Fruit fly (Drosophila melanogaster) whole organism, embryonic: ENCODE results near the gene CG8319.
A peak's percentile ranks its signal among the peaks of the same experiment; 100 is the strongest.

Experiments used
- Aef1 ChIP-seq: fragments of 200-800 bp; sonication (Bioruptor generic); IDR thresholded peaks from 3 replicates; pipeline ENCODE4 v1.3.6; 2022; ENCODE audit warnings: missing biosample characterization, missing genetic modification characterization
- BEAF-32 ChIP-seq: fragments of 200-800 bp; sonication (Bioruptor generic); optimal IDR thresholded peaks from 3 replicates; lab custom pipeline; 2017; ENCODE audit warnings: missing biosample characterization, missing genetic modification characterization, mild to moderate bottlenecking, moderate library complexity, missing genetic modification reagents
- CG10267 ChIP-seq: fragments of 200-800 bp; sonication (Bioruptor generic); optimal IDR thresholded peaks from 2 replicates; lab custom pipeline; 2018; ENCODE audit warnings: missing biosample characterization, mild to moderate bottlenecking, missing genetic modification characterization, moderate library complexity
- CG10979 ChIP-seq: fragments of 200-800 bp; sonication (Bioruptor generic); optimal IDR thresholded peaks from 2 replicates; lab custom pipeline; 2018; ENCODE audit warnings: missing biosample characterization, mild to moderate bottlenecking, missing genetic modification characterization, moderate library complexity
- CG11085 ChIP-seq: fragments of 200-800 bp; sonication (Bioruptor generic); IDR thresholded peaks from 2 replicates; pipeline ENCODE4 v1.3.6; 2022; ENCODE audit warnings: missing biosample characterization, missing genetic modification characterization
- CG12659 ChIP-seq: fragments of 200-800 bp; sonication (Bioruptor generic); optimal IDR thresholded peaks from 3 replicates; lab custom pipeline; 2017; ENCODE audit warnings: mild to moderate bottlenecking, missing biosample characterization, missing genetic modification reagents, missing genetic modification characterization
- CG14441 ChIP-seq: fragments of 200-800 bp; sonication (Bioruptor generic); IDR thresholded peaks from 2 replicates; pipeline ENCODE4 v1.3.6; 2022; ENCODE audit warnings: missing biosample characterization, missing genetic modification characterization
- CG15269 ChIP-seq: fragments of 200-800 bp; sonication (Bioruptor generic); optimal IDR thresholded peaks from 2 replicates; lab custom pipeline; 2018; ENCODE audit warnings: missing biosample characterization, mild to moderate bottlenecking, missing genetic modification characterization, moderate library complexity
- CG1602 ChIP-seq: fragments of 200-800 bp; sonication (Bioruptor generic); optimal IDR thresholded peaks from 3 replicates; lab custom pipeline; 2016; ENCODE audit warnings: missing biosample characterization, missing genetic modification characterization
- CG17328 ChIP-seq: fragments of 200-800 bp; sonication (Bioruptor generic); IDR thresholded peaks from 2 replicates; pipeline ENCODE4 v1.3.6; 2022; ENCODE audit warnings: missing biosample characterization, missing genetic modification characterization
- CG32767 ChIP-seq: fragments of 200-800 bp; sonication (Bioruptor generic); IDR thresholded peaks from 2 replicates; pipeline ENCODE4 v1.3.6; 2022; ENCODE audit warnings: missing biosample characterization, missing genetic modification characterization
- CG33213 ChIP-seq: fragments of 200-800 bp; sonication (Bioruptor generic); optimal IDR thresholded peaks from 3 replicates; lab custom pipeline; 2016; ENCODE audit warnings: missing biosample characterization, missing genetic modification characterization
- CG3995 ChIP-seq: fragments of 200-800 bp; sonication (Bioruptor generic); optimal IDR thresholded peaks from 3 replicates; lab custom pipeline; 2016; ENCODE audit warnings: missing biosample characterization, missing genetic modification characterization
- CG4360 ChIP-seq: fragments of 200-800 bp; sonication (Bioruptor generic); IDR thresholded peaks from 2 replicates; pipeline ENCODE4 v1.3.6; 2022; ENCODE audit warnings: missing biosample characterization, missing genetic modification characterization
- CG6254 ChIP-seq: fragments of 200-800 bp; sonication (Bioruptor generic); optimal IDR thresholded peaks from 3 replicates; lab custom pipeline; 2017; ENCODE audit warnings: mild to moderate bottlenecking, missing biosample characterization, missing genetic modification reagents, missing genetic modification characterization
- CG7839 ChIP-seq: fragments of 200-800 bp; sonication (Bioruptor generic); optimal IDR thresholded peaks from 3 replicates; lab custom pipeline; 2018; ENCODE audit warnings: missing biosample characterization, mild to moderate bottlenecking, missing genetic modification characterization, moderate library complexity
- CG8924 ChIP-seq: fragments of 200-800 bp; optimal IDR thresholded peaks from 3 replicates; lab custom pipeline; 2019; ENCODE audit warnings: missing biosample characterization, mild to moderate bottlenecking, missing genetic modification characterization, moderate library complexity
- CG8944 ChIP-seq: fragments of 200-800 bp; sonication (Bioruptor generic); optimal IDR thresholded peaks from 3 replicates; lab custom pipeline; 2016; ENCODE audit warnings: missing biosample characterization, missing genetic modification characterization
- CG9437 ChIP-seq: fragments of 200-800 bp; sonication (Bioruptor generic); optimal IDR thresholded peaks from 2 replicates; lab custom pipeline; 2018; ENCODE audit warnings: missing biosample characterization, mild to moderate bottlenecking, missing genetic modification characterization
- CG9817 ChIP-seq: fragments of 200-800 bp; sonication (Bioruptor generic); optimal IDR thresholded peaks from 2 replicates; lab custom pipeline; 2018; ENCODE audit warnings: missing biosample characterization, mild to moderate bottlenecking, missing genetic modification characterization, moderate library complexity
- CG9932 ChIP-seq: fragments of 200-800 bp; sonication (Bioruptor generic); IDR thresholded peaks from 2 replicates; pipeline ENCODE4 v1.3.6; 2022; ENCODE audit warnings: missing biosample characterization, missing genetic modification characterization
- D19A ChIP-seq: fragments of 200-800 bp; optimal IDR thresholded peaks from 3 replicates; lab custom pipeline; 2019; ENCODE audit warnings: missing biosample characterization, mild to moderate bottlenecking, missing genetic modification characterization, moderate library complexity
- D19B ChIP-seq: fragments of 200-800 bp; sonication (Bioruptor generic); optimal IDR thresholded peaks from 2 replicates; lab custom pipeline; 2017; ENCODE audit warnings: missing biosample characterization, mild to moderate bottlenecking, missing genetic modification characterization
- Dref ChIP-seq: fragments of 200-800 bp; sonication (Bioruptor generic); IDR thresholded peaks from 2 replicates; pipeline ENCODE4 v1.3.6; 2022; ENCODE audit warnings: missing biosample characterization, missing genetic modification characterization
- Ets97D ChIP-seq: fragments of 200-800 bp; sonication (Bioruptor generic); optimal IDR thresholded peaks from 3 replicates; lab custom pipeline; 2016; ENCODE audit warnings: missing biosample characterization, missing genetic modification characterization
- Fer2 ChIP-seq: fragments of 200-800 bp; sonication (Bioruptor generic); optimal IDR thresholded peaks from 2 replicates; lab custom pipeline; 2018; ENCODE audit warnings: missing biosample characterization, mild to moderate bottlenecking, missing genetic modification characterization, moderate library complexity
- Gsc ChIP-seq: fragments of 200-800 bp; sonication (Bioruptor generic); IDR thresholded peaks from 2 replicates; pipeline ENCODE4 v1.3.6; 2022; ENCODE audit warnings: missing biosample characterization, missing genetic modification characterization
- H2.0 ChIP-seq: fragments of 200-800 bp; sonication (Bioruptor generic); IDR thresholded peaks from 2 replicates; pipeline ENCODE4 v1.3.6; 2022; ENCODE audit warnings: missing biosample characterization, missing genetic modification characterization
- Hsf ChIP-seq: fragments of 200-800 bp; sonication (Bioruptor generic); optimal IDR thresholded peaks from 3 replicates; lab custom pipeline; 2016; ENCODE audit warnings: missing biosample characterization, missing genetic modification characterization
- Lpt ChIP-seq: fragments of >200 bp; optimal IDR thresholded peaks from 2 replicates; lab custom pipeline; 2018; ENCODE audit warnings: missing biosample characterization, missing genetic modification characterization
- Myb ChIP-seq: fragments of 200-800 bp; sonication (Bioruptor generic); optimal IDR thresholded peaks from 2 replicates; lab custom pipeline; 2016; ENCODE audit warnings: missing biosample characterization, missing genetic modification characterization
- NC2β ChIP-seq: fragments of 200-800 bp; sonication (Bioruptor generic); optimal IDR thresholded peaks from 2 replicates; lab custom pipeline; 2016; ENCODE audit warnings: missing biosample characterization, missing genetic modification characterization
- Nf-YB ChIP-seq: fragments of 200-800 bp; sonication (Bioruptor generic); optimal IDR thresholded peaks from 3 replicates; lab custom pipeline; 2019; ENCODE audit warnings: missing biosample characterization, mild to moderate bottlenecking, missing genetic modification characterization, moderate library complexity
- Poxn ChIP-seq: fragments of 200-800 bp; sonication (Bioruptor generic); IDR thresholded peaks from 2 replicates; pipeline ENCODE4 v1.3.6; 2022; ENCODE audit warnings: missing biosample characterization, missing genetic modification characterization
- Rfx ChIP-seq: fragments of 200-800 bp; sonication (Bioruptor generic); IDR thresholded peaks from 2 replicates; pipeline ENCODE4 v1.3.6; 2022; ENCODE audit warnings: missing biosample characterization, missing genetic modification characterization
- Sox100B ChIP-seq: fragments of 200-800 bp; sonication (Bioruptor generic); optimal IDR thresholded peaks from 3 replicates; lab custom pipeline; 2018; ENCODE audit warnings: missing biosample characterization, mild to moderate bottlenecking, missing genetic modification characterization
- Stat92E ChIP-seq, 3 experiments: fragments of >200 bp in 2 of 3; fragments of 200-800 bp in 1 of 3; sonication (Bioruptor generic) in 1 of 3; optimal IDR thresholded peaks; 2 replicates each; lab custom pipeline; 2017 to 2019; ENCODE audit warnings: missing biosample characterization in 3 of 3, missing genetic modification characterization in 3 of 3, mild to moderate bottlenecking in 1 of 3, moderate library complexity in 1 of 3
- Vsx1 ChIP-seq: fragments of 200-800 bp; sonication (Bioruptor generic); optimal IDR thresholded peaks from 2 replicates; lab custom pipeline; 2017; ENCODE audit warnings: missing biosample characterization, mild to moderate bottlenecking, missing genetic modification characterization, missing genetic modification reagents
- abd-A ChIP-seq: fragments of 200-800 bp; sonication (Bioruptor generic); optimal IDR thresholded peaks from 3 replicates; lab custom pipeline; 2019; ENCODE audit warnings: missing biosample characterization, mild to moderate bottlenecking, missing genetic modification characterization, moderate library complexity
- ara ChIP-seq: fragments of 200-800 bp; sonication (Bioruptor generic); IDR thresholded peaks from 2 replicates; pipeline ENCODE4 v1.3.6; 2022; ENCODE audit warnings: missing biosample characterization, missing genetic modification characterization
- ash1 ChIP-seq: fragments of 200-800 bp; sonication (Bioruptor generic); optimal IDR thresholded peaks from 2 replicates; lab custom pipeline; 2018; ENCODE audit warnings: missing biosample characterization, mild to moderate bottlenecking, missing genetic modification characterization
- ato ChIP-seq: fragments of 200-800 bp; sonication (Bioruptor generic); IDR thresholded peaks from 2 replicates; pipeline ENCODE4 v1.3.6; 2022; ENCODE audit warnings: missing biosample characterization, missing genetic modification characterization; ENCODE audit not compliant: partially characterized antibody
- croc ChIP-seq: fragments of 200-800 bp; sonication (Bioruptor generic); conservative IDR thresholded peaks from 3 replicates; pipeline ENCODE4 v1.3.6; 2022; ENCODE audit warnings: missing biosample characterization, missing genetic modification characterization
- dysf ChIP-seq: fragments of 200-800 bp; sonication (Bioruptor generic); IDR thresholded peaks from 3 replicates; pipeline ENCODE4 v1.3.6; 2022; ENCODE audit warnings: missing biosample characterization, missing genetic modification characterization
- ind ChIP-seq: fragments of 200-800 bp; sonication (Bioruptor generic); optimal IDR thresholded peaks from 3 replicates; lab custom pipeline; 2016; ENCODE audit warnings: missing biosample characterization, missing genetic modification characterization
- lbe ChIP-seq: fragments of 200-800 bp; sonication (Bioruptor generic); optimal IDR thresholded peaks from 2 replicates; lab custom pipeline; 2016; ENCODE audit warnings: missing biosample characterization, mild to moderate bottlenecking, missing genetic modification characterization
- onecut ChIP-seq: fragments of 200-800 bp; sonication (Bioruptor generic); IDR thresholded peaks from 2 replicates; pipeline ENCODE4 v1.3.6; 2022; ENCODE audit warnings: missing biosample characterization, missing genetic modification characterization
- pum ChIP-seq: fragments of 200-800 bp; sonication (Bioruptor generic); optimal IDR thresholded peaks from 2 replicates; lab custom pipeline; 2016; ENCODE audit warnings: missing biosample characterization, missing genetic modification characterization
- sens-2 ChIP-seq: fragments of 200-800 bp; sonication (Bioruptor generic); IDR thresholded peaks from 2 replicates; pipeline ENCODE4 v1.3.6; 2022; ENCODE audit warnings: missing biosample characterization, missing genetic modification characterization
- twi ChIP-seq: fragments of 200-800 bp; optimal IDR thresholded peaks from 2 replicates; lab custom pipeline; 2019; ENCODE audit warnings: missing biosample characterization, mild to moderate bottlenecking, missing genetic modification characterization, moderate library complexity
- wor ChIP-seq: fragments of 200-800 bp; sonication (Bioruptor generic); IDR thresholded peaks from 2 replicates; pipeline ENCODE4 v1.3.6; 2022; ENCODE audit warnings: missing biosample characterization, missing genetic modification characterization

Gene CG8319

dm6 chr3R:9613124-9613523 lies 14.0 kb upstream of the CG8319 start (continued):
- peak; percentile 32 for TF ChIP-seq D19B
- TF ChIP-seq CG8924 (tag; lab: Kevin White, UChicago), result peak; percentile 15
- TF ChIP-seq NC2β (GFP tag; lab: Kevin White, UChicago), result peak; percentile 14
- TF ChIP-seq H2.0, result peak; percentile 31; the same call in 1 of the 2 replicates
- TF ChIP-seq CG10979, result peak; percentile 57
- peak; percentile 53 for TF ChIP-seq Aef1 (GFP tag; lab: Robert Waterston, UW)
- TF ChIP-seq wor (GFP tag; lab: Robert Waterston, UW), result no peak
- TF ChIP-seq Myb, result peak; percentile 30
- peak; percentile 28 for TF ChIP-seq CG1602 (GFP tag; lab: Kevin White, UChicago)
- peak; percentile 65 for TF ChIP-seq CG17328 (GFP tag; lab: Robert Waterston, UW)
- TF ChIP-seq onecut (GFP tag; lab: Robert Waterston, UW), result peak; percentile 20; the same call in 1 of the 2 replicates
- no peak for TF ChIP-seq ash1 (GFP tag; lab: Kevin White, UChicago)
- TF ChIP-seq CG3995 (GFP tag; lab: Kevin White, UChicago), result no peak
- TF ChIP-seq abd-A (tag; lab: Kevin White, UChicago), result no peak
- TF ChIP-seq pum, result peak; percentile 45
- peak; percentile 70 for TF ChIP-seq Rfx (GFP tag; lab: Robert Waterston, UW)
- TF ChIP-seq CG9932, result peak; percentile 51
- TF ChIP-seq ato (GFP tag; lab: Robert Waterston, UW), result no peak
- no peak for TF ChIP-seq ara
- peak; percentile 16 for TF ChIP-seq Ets97D
- TF ChIP-seq CG33213, result peak; percentile 26
- TF ChIP-seq CG10267 (tag; lab: Kevin White, UChicago), result peak; percentile 41
- no peak for TF ChIP-seq CG4360 (GFP tag; lab: Robert Waterston, UW)
- TF ChIP-seq sens-2, result no peak
- TF ChIP-seq Lpt (GFP tag; lab: Kevin White, UChicago), result no peak
- TF ChIP-seq Gsc, result no peak
- no peak; the same call in 2 of the 3 replicates for TF ChIP-seq croc (GFP tag; lab: Robert Waterston, UW)
- peak; percentile 79 for TF ChIP-seq lbe (GFP tag; lab: Kevin White, UChicago)
- peak; percentile 39 for TF ChIP-seq CG9437 (GFP tag; lab: Kevin White, UChicago)
- TF ChIP-seq CG9817, result peak; percentile 33
- TF ChIP-seq dysf (GFP tag; lab: Robert Waterston, UW), result peak; percentile 80
- TF ChIP-seq D19A (tag; lab: Kevin White, UChicago), result no peak
- peak; percentile 9 for TF ChIP-seq Nf-YB
- TF ChIP-seq CG7839, result peak; percentile 69
- TF ChIP-seq CG6254, result peak; percentile 30
- TF ChIP-seq BEAF-32 (GFP tag; lab: Kevin White, UChicago), result no peak
- TF ChIP-seq CG15269 (tag; lab: Kevin White, UChicago), result peak; percentile 64
- TF ChIP-seq Dref (GFP tag; lab: Robert Waterston, UW), result no peak
- peak; percentile 56 for TF ChIP-seq Hsf (GFP tag; lab: Kevin White, UChicago)
- TF ChIP-seq Poxn (GFP tag; lab: Robert Waterston, UW), result 0 out of 2 replicates have a peak, but pooled peaks have one; percentile 8
- no peak for TF ChIP-seq twi (tag; lab: Kevin White, UChicago)
- TF ChIP-seq CG32767 (GFP tag; lab: Robert Waterston, UW), result peak; percentile 53; the same call in 1 of the 2 replicates
- TF ChIP-seq CG11085 (GFP tag; lab: Robert Waterston, UW), result 0 out of 2 replicates have a peak, but pooled peaks have one; percentile 32
- peak; percentile 10 for TF ChIP-seq CG12659 (GFP tag; lab: Kevin White, UChicago)
- TF ChIP-seq Stat92E (GFP tag; optimal IDR thresholded peaks at IDR 0.05; lab: Kevin White, UChicago), result no peak
- peak; percentile 60 for TF ChIP-seq CG8944 (GFP tag; lab: Kevin White, UChicago)
- TF ChIP-seq Sox100B (GFP tag; lab: Kevin White, UChicago), result peak; percentile 47
- TF ChIP-seq CG14441, result peak; percentile 66
- TF ChIP-seq ind (GFP tag; lab: Kevin White, UChicago), result peak; percentile 49
- peak; percentile 26 for TF ChIP-seq Vsx1 (GFP tag; lab: Kevin White, UChicago)
- TF ChIP-seq Fer2 (tag; lab: Kevin White, UChicago), result no peak
